Fruit fly (Drosophila melanogaster) whole organism, embryonic: Measurements from ENCODE around the gene CG15034.

Experiments used
- Atf-2 ChIP-seq: fragments of 200-800 bp; sonication (Bioruptor generic); optimal IDR thresholded peaks from 2 replicates; lab custom pipeline; 2016; ENCODE audit warnings: missing biosample characterization, missing genetic modification characterization
- Awh ChIP-seq: fragments of 200-800 bp; sonication (Bioruptor generic); IDR thresholded peaks from 2 replicates; pipeline ENCODE4, ENCODE4 v1.3.6; 2022; ENCODE audit warnings: missing biosample characterization, missing genetic modification characterization
- CG10147 ChIP-seq: fragments of 200-800 bp; sonication (Bioruptor generic); optimal IDR thresholded peaks from 2 replicates; lab custom pipeline; 2019; ENCODE audit warnings: missing biosample characterization, mild to moderate bottlenecking, missing genetic modification characterization, moderate library complexity
- CG10431 ChIP-seq: fragments of 200-800 bp; sonication (Bioruptor generic); optimal IDR thresholded peaks from 3 replicates; lab custom pipeline; 2018; ENCODE audit warnings: missing biosample characterization, mild to moderate bottlenecking, missing genetic modification characterization
- CG10979 ChIP-seq: fragments of 200-800 bp; sonication (Bioruptor generic); optimal IDR thresholded peaks from 2 replicates; lab custom pipeline; 2018; ENCODE audit warnings: missing biosample characterization, mild to moderate bottlenecking, missing genetic modification characterization, moderate library complexity
- CG12155 ChIP-seq: fragments of 200-800 bp; sonication (Bioruptor generic); optimal IDR thresholded peaks from 3 replicates; lab custom pipeline; 2016; ENCODE audit warnings: missing biosample characterization, missing genetic modification characterization
- CG15269 ChIP-seq: fragments of 200-800 bp; sonication (Bioruptor generic); optimal IDR thresholded peaks from 2 replicates; lab custom pipeline; 2018; ENCODE audit warnings: missing biosample characterization, mild to moderate bottlenecking, missing genetic modification characterization, moderate library complexity
- CG15601 ChIP-seq: fragments of 200-800 bp; sonication (Bioruptor generic); optimal IDR thresholded peaks from 3 replicates; lab custom pipeline; 2019; ENCODE audit warnings: missing biosample characterization, mild to moderate bottlenecking, missing genetic modification characterization, moderate library complexity
- CG15696 ChIP-seq: fragments of 200-800 bp; sonication (Bioruptor generic); optimal IDR thresholded peaks from 2 replicates; lab custom pipeline; 2019; ENCODE audit warnings: missing biosample characterization, mild to moderate bottlenecking, missing genetic modification characterization, moderate library complexity
- CG30431 ChIP-seq: fragments of 200-800 bp; sonication (Bioruptor generic); optimal IDR thresholded peaks from 2 replicates; lab custom pipeline; 2017; ENCODE audit warnings: missing biosample characterization, missing genetic modification characterization
- CG3281 ChIP-seq: fragments of 200-800 bp; sonication (Bioruptor generic); optimal IDR thresholded peaks from 3 replicates; lab custom pipeline; 2017; ENCODE audit warnings: missing biosample characterization, mild to moderate bottlenecking, missing genetic modification characterization
- CG3407 ChIP-seq: fragments of 200-800 bp; sonication (Bioruptor generic); optimal IDR thresholded peaks from 2 replicates; lab custom pipeline; 2018; ENCODE audit warnings: missing biosample characterization, mild to moderate bottlenecking, missing genetic modification characterization
- CG3847 ChIP-seq: fragments of 200-800 bp; sonication (Bioruptor generic); IDR thresholded peaks from 2 replicates; pipeline ENCODE4 v1.3.6; 2022; ENCODE audit warnings: missing biosample characterization, missing genetic modification characterization
- CG5180 ChIP-seq: fragments of 200-800 bp; sonication (Bioruptor generic); optimal IDR thresholded peaks from 3 replicates; lab custom pipeline; 2017; ENCODE audit warnings: missing biosample characterization, missing genetic modification characterization, mild to moderate bottlenecking, moderate library complexity, missing genetic modification reagents
- CG7963 ChIP-seq: fragments of 200-800 bp; sonication (Bioruptor generic); IDR thresholded peaks from 3 replicates; pipeline ENCODE4 v1.3.6; 2022; ENCODE audit warnings: missing biosample characterization, missing genetic modification characterization; ENCODE audit not compliant: partially characterized antibody
- CG8281 ChIP-seq: fragments of 200-800 bp; sonication (Bioruptor generic); optimal IDR thresholded peaks from 2 replicates; lab custom pipeline; 2018; ENCODE audit warnings: missing biosample characterization, mild to moderate bottlenecking, missing genetic modification characterization, moderate library complexity
- Hmr ChIP-seq: fragments of 200-800 bp; sonication (Bioruptor generic); optimal IDR thresholded peaks from 3 replicates; lab custom pipeline; 2017; ENCODE audit warnings: mild to moderate bottlenecking, missing biosample characterization, missing genetic modification reagents, missing genetic modification characterization
- Hr39 ChIP-seq: fragments of >200 bp; optimal IDR thresholded peaks from 2 replicates; lab custom pipeline; 2017
- Mes4 ChIP-seq: fragments of 200-800 bp; sonication (Bioruptor generic); optimal IDR thresholded peaks from 2 replicates; lab custom pipeline; 2016; ENCODE audit warnings: missing biosample characterization, missing genetic modification characterization
- Oli ChIP-seq: fragments of 200-800 bp; sonication (Bioruptor generic); optimal IDR thresholded peaks from 2 replicates; lab custom pipeline; 2018; ENCODE audit warnings: missing biosample characterization, mild to moderate bottlenecking, missing genetic modification characterization, moderate library complexity
- PHDP ChIP-seq: fragments of 200-800 bp; sonication (Bioruptor generic); optimal IDR thresholded peaks from 3 replicates; lab custom pipeline; 2018; ENCODE audit warnings: missing biosample characterization, mild to moderate bottlenecking, missing genetic modification characterization, moderate library complexity
- Xrp1 ChIP-seq: fragments of 200-800 bp; sonication (Bioruptor generic); IDR thresholded peaks from 2 replicates; pipeline ENCODE4 v1.3.6; 2022; ENCODE audit warnings: missing biosample characterization, missing genetic modification characterization
- ap ChIP-seq: fragments of 200-800 bp; sonication (Bioruptor generic); IDR thresholded peaks from 2 replicates; pipeline ENCODE4 v1.3.6; 2022; ENCODE audit warnings: missing biosample characterization, missing genetic modification characterization
- ato ChIP-seq: fragments of 200-800 bp; sonication (Bioruptor generic); IDR thresholded peaks from 2 replicates; pipeline ENCODE4 v1.3.6; 2022; ENCODE audit warnings: missing biosample characterization, missing genetic modification characterization; ENCODE audit not compliant: partially characterized antibody
- az2 ChIP-seq: fragments of 200-800 bp; sonication (Bioruptor generic); optimal IDR thresholded peaks from 3 replicates; lab custom pipeline; 2016; ENCODE audit warnings: missing biosample characterization, missing genetic modification characterization
- bcd ChIP-seq: fragments of 200-800 bp; sonication (Bioruptor generic); optimal IDR thresholded peaks from 2 replicates; lab custom pipeline; 2017; ENCODE audit warnings: missing biosample characterization, mild to moderate bottlenecking, missing genetic modification characterization
- bigmax ChIP-seq: fragments of 200-800 bp; sonication (Bioruptor generic); optimal IDR thresholded peaks from 2 replicates; lab custom pipeline; 2018; ENCODE audit warnings: missing biosample characterization, mild to moderate bottlenecking, missing genetic modification characterization
- caup ChIP-seq: fragments of 200-800 bp; sonication (Bioruptor generic); optimal IDR thresholded peaks from 3 replicates; lab custom pipeline; 2017; ENCODE audit warnings: missing biosample characterization, mild to moderate bottlenecking, missing genetic modification characterization, moderate library complexity; ENCODE audit not compliant: severe bottlenecking
- cg ChIP-seq: fragments of 200-800 bp; sonication (Bioruptor generic); optimal IDR thresholded peaks from 3 replicates; lab custom pipeline; 2019; ENCODE audit warnings: missing biosample characterization, mild to moderate bottlenecking, missing genetic modification characterization, moderate library complexity
- chif ChIP-seq, 2 experiments: fragments of 200-800 bp; sonication (Bioruptor generic); optimal IDR thresholded peaks; 3 replicates each; lab custom pipeline; 2016; ENCODE audit warnings: missing biosample characterization in 2 of 2, missing genetic modification characterization in 2 of 2
- chinmo ChIP-seq: fragments of 200-800 bp; sonication (Bioruptor generic); IDR thresholded peaks from 4 replicates; pipeline ENCODE4 v1.3.6; 2022; ENCODE audit warnings: missing biosample characterization, missing genetic modification characterization; ENCODE audit not compliant: partially characterized antibody
- emc ChIP-seq: fragments of 200-800 bp; sonication (Bioruptor generic); optimal IDR thresholded peaks from 2 replicates; lab custom pipeline; 2016; ENCODE audit warnings: missing biosample characterization, missing genetic modification characterization
- ems ChIP-seq: fragments of 200-800 bp; sonication (Bioruptor generic); optimal IDR thresholded peaks from 3 replicates; lab custom pipeline; 2016; ENCODE audit warnings: missing biosample characterization, missing genetic modification characterization
- inv ChIP-seq: fragments of 200-800 bp; sonication (Bioruptor generic); IDR thresholded peaks from 2 replicates; pipeline ENCODE4 v1.3.6; 2022; ENCODE audit warnings: missing biosample characterization, missing genetic modification characterization; ENCODE audit not compliant: partially characterized antibody
- jumu ChIP-seq: fragments of 200-800 bp; sonication (Bioruptor generic); optimal IDR thresholded peaks from 3 replicates; lab custom pipeline; 2016; ENCODE audit warnings: missing biosample characterization, missing genetic modification characterization
- kay ChIP-seq: fragments of 200-800 bp; sonication (Bioruptor generic); optimal IDR thresholded peaks from 2 replicates; lab custom pipeline; 2016; ENCODE audit warnings: missing biosample characterization, missing genetic modification characterization
- lmd ChIP-seq: fragments of 200-800 bp; sonication (Bioruptor generic); IDR thresholded peaks from 2 replicates; pipeline ENCODE4 v1.3.6; 2022; ENCODE audit warnings: missing biosample characterization, missing genetic modification characterization
- lov ChIP-seq, 2 experiments: fragments of 200-800 bp in 1 of 2; fragments of >200 bp in 1 of 2; sonication (Bioruptor generic) in 1 of 2; IDR thresholded peaks in 1 of 2; optimal IDR thresholded peaks in 1 of 2; 2 replicates in 1 of 2; 3 replicates in 1 of 2; pipeline versions ENCODE4 v1.3.6 to Lab custom; 2017 to 2022; ENCODE audit warnings: missing biosample characterization in 1 of 2, missing genetic modification characterization in 1 of 2
- maf-S ChIP-seq: fragments of 200-800 bp; sonication (Bioruptor generic); optimal IDR thresholded peaks from 2 replicates; lab custom pipeline; 2016; ENCODE audit warnings: missing biosample characterization, missing genetic modification characterization
- org-1 ChIP-seq: fragments of 200-800 bp; sonication (Bioruptor generic); optimal IDR thresholded peaks from 2 replicates; lab custom pipeline; 2017; ENCODE audit warnings: missing biosample characterization, missing genetic modification characterization
- run ChIP-seq: fragments of 200-800 bp; sonication (Bioruptor generic); optimal IDR thresholded peaks from 3 replicates; lab custom pipeline; 2018; ENCODE audit warnings: missing biosample characterization, mild to moderate bottlenecking, missing genetic modification characterization
- seq ChIP-seq: fragments of 200-800 bp; sonication (Bioruptor generic); IDR thresholded peaks from 2 replicates; pipeline ENCODE4 v1.3.6; 2022; ENCODE audit warnings: missing biosample characterization, missing genetic modification characterization
- sisA ChIP-seq: fragments of 200-800 bp; sonication (Bioruptor generic); IDR thresholded peaks from 2 replicates; pipeline ENCODE4 v1.3.6; 2022; ENCODE audit warnings: missing biosample characterization, missing genetic modification characterization
- tin ChIP-seq: fragments of 200-800 bp; sonication (Bioruptor generic); optimal IDR thresholded peaks from 3 replicates; lab custom pipeline; 2016; ENCODE audit warnings: missing biosample characterization, missing genetic modification characterization
- trh ChIP-seq: fragments of 200-800 bp; sonication (Bioruptor generic); optimal IDR thresholded peaks from 2 replicates; lab custom pipeline; 2016; ENCODE audit warnings: missing biosample characterization, missing genetic modification characterization
- unpg ChIP-seq: fragments of 200-800 bp; sonication (Bioruptor generic); optimal IDR thresholded peaks from 3 replicates; lab custom pipeline; 2018; ENCODE audit warnings: missing biosample characterization, mild to moderate bottlenecking, missing genetic modification characterization, moderate library complexity
- vnd ChIP-seq: fragments of 200-800 bp; sonication (Bioruptor generic); IDR thresholded peaks from 3 replicates; pipeline ENCODE4 v1.3.6; 2022; ENCODE audit warnings: missing biosample characterization, missing genetic modification characterization; ENCODE audit not compliant: partially characterized antibody

CG15034 gene

dm6 chrX:7299399-7300355 lies 47.6 kb downstream of the CG15034 start:
- TF ChIP-seq CG8281 (tag; lab: Kevin White, UChicago), result peak; percentile 7
- TF ChIP-seq lov (optimal IDR thresholded peaks at IDR 0.05; lab: Kevin White, UChicago), result no peak
- TF ChIP-seq lov (GFP tag; IDR thresholded peaks at IDR 0.05; lab: Robert Waterston, UW), result peak; percentile 18; the same call in 1 of the 3 replicates
- peak; percentile 38 for TF ChIP-seq bcd (GFP tag; lab: Kevin White, UChicago)
- peak; percentile 100 for TF ChIP-seq CG3407
- peak; percentile 48 for TF ChIP-seq Hmr (GFP tag; lab: Kevin White, UChicago)
- TF ChIP-seq CG15601 (tag; lab: Kevin White, UChicago), result peak; percentile 21
- TF ChIP-seq CG10431 (GFP tag; lab: Kevin White, UChicago), result peak; percentile 32
- peak; percentile 15 for TF ChIP-seq CG12155 (GFP tag; lab: Kevin White, UChicago)
- TF ChIP-seq CG15269 (tag; lab: Kevin White, UChicago), result peak; percentile 66
- TF ChIP-seq ap (GFP tag; lab: Robert Waterston, UW), result no peak
- peak; percentile 55 for TF ChIP-seq Xrp1 (GFP tag; lab: Robert Waterston, UW)
- TF ChIP-seq trh (GFP tag; lab: Kevin White, UChicago), result no peak
- TF ChIP-seq CG30431 (GFP tag; lab: Kevin White, UChicago), result peak; percentile 5
- peak; percentile 93 for TF ChIP-seq chinmo (GFP tag; lab: Robert Waterston, UW)
- peak; percentile 67 for TF ChIP-seq CG3281 (GFP tag; lab: Kevin White, UChicago)
- TF ChIP-seq sisA, result peak; percentile 46; the same call in 1 of the 2 replicates
- TF ChIP-seq bigmax (GFP tag; lab: Kevin White, UChicago), result no peak
- TF ChIP-seq cg, result peak; percentile 92
- TF ChIP-seq seq, result peak; percentile 45; the same call in 1 of the 2 replicates
- no peak for TF ChIP-seq Awh
- TF ChIP-seq PHDP, result peak; percentile 61
- TF ChIP-seq run, result no peak
- peak in 1 of 2 experiments; percentile 30 for TF ChIP-seq chif (GFP tag; optimal IDR thresholded peaks at IDR 0.05; lab: Kevin White, UChicago)
- TF ChIP-seq unpg, result peak; percentile 44
- no peak for TF ChIP-seq vnd (GFP tag; lab: Robert Waterston, UW)
- TF ChIP-seq inv (GFP tag; lab: Robert Waterston, UW), result no peak
- TF ChIP-seq CG7963 (GFP tag; lab: Robert Waterston, UW), result no peak
- peak; percentile 38 for TF ChIP-seq ems (GFP tag; lab: Kevin White, UChicago)
- peak; percentile 29 for TF ChIP-seq tin (GFP tag; lab: Kevin White, UChicago)
- peak; percentile 16 for TF ChIP-seq Atf-2 (GFP tag; lab: Kevin White, UChicago)
- TF ChIP-seq Hr39 (lab: Kevin White, UChicago), result no peak
- TF ChIP-seq Mes4 (GFP tag; lab: Kevin White, UChicago), result no peak
- TF ChIP-seq CG10979 (tag; lab: Kevin White, UChicago), result peak; percentile 42
- no peak for TF ChIP-seq maf-S
- peak; percentile 1 for TF ChIP-seq caup (GFP tag; lab: Kevin White, UChicago)
- TF ChIP-seq ato, result peak; percentile 9; the same call in 1 of the 2 replicates
- peak; percentile 19 for TF ChIP-seq jumu (GFP tag; lab: Kevin White, UChicago)
- peak; percentile 32 for TF ChIP-seq CG10147 (GFP tag; lab: Kevin White, UChicago)
- peak; percentile 69 for TF ChIP-seq lmd
- TF ChIP-seq emc (GFP tag; lab: Kevin White, UChicago), result no peak
- 0 out of 2 replicates have a peak, but pooled peaks have one; percentile 27 for TF ChIP-seq CG3847
- peak; percentile 12 for TF ChIP-seq CG15696 (tag; lab: Kevin White, UChicago)
- TF ChIP-seq Oli, result peak; percentile 67
- TF ChIP-seq org-1, result peak; percentile 37
- peak; percentile 52 for TF ChIP-seq kay (GFP tag; lab: Kevin White, UChicago)
- peak; percentile 49 for TF ChIP-seq CG5180 (GFP tag; lab: Kevin White, UChicago)
- TF ChIP-seq az2 (GFP tag; lab: Kevin White, UChicago), result peak; percentile 26
